Worm (Caenorhabditis elegans): Measurements from ENCODE around the gene shw-3.

Gene shw-3

ce11 chrV:12988256-12988655 is 1.3 kb upstream of the shw-3 start, which contains the start of gene F15B9.8:
F15B9.8 (plus strand) TSS chrV:12988556.
- TF ChIP-seq R02D3.7 (tag; optimal IDR thresholded peaks at IDR 0.05) (no peak), lsy-12 (tag; optimal IDR thresholded peaks at IDR 0.05) (no peak), elt-1 (tag; optimal IDR thresholded peaks at IDR 0.05) (no peak), ama-1 (optimal IDR thresholded peaks at IDR 0.05) (no peak), jun-1 (tag; optimal IDR thresholded peaks at IDR 0.05) (no peak), hmg-11 (tag; optimal IDR thresholded peaks at IDR 0.05) (no peak)

- TF ChIP-seq daf-12 (tag; optimal IDR thresholded peaks at IDR 0.05) (no peak), mdl-1 (tag; optimal IDR thresholded peaks at IDR 0.05) (no peak)
Measured at ce11 chrV:12974047-12974446, 12.9 kb downstream of the shw-3 start.

- TF ChIP-seq pha-4 (tag; optimal IDR thresholded peaks at IDR 0.05) (peak; percentile 59), pqm-1 (tag; optimal IDR thresholded peaks at IDR 0.05) (no peak), hmg-11 (tag; optimal IDR thresholded peaks at IDR 0.05) (peak; percentile 48), nfya-1 (tag; optimal IDR thresholded peaks at IDR 0.05; ENCODE audit: insufficient read depth) (peak; percentile 45), lin-15B (tag; optimal IDR thresholded peaks at IDR 0.05) (peak; percentile 35), lin-39 (tag; optimal IDR thresholded peaks at IDR 0.05) (no peak)
Measured at ce11 chrV:12970575-12971160, 16.3 kb downstream of the shw-3 start, which contains the start of gene pnn-1. pnn-1 (plus strand) TSS chrV:12971110.

ce11 chrV:12968555-12968954 is 18.4 kb downstream of the shw-3 start, which contains the start of gene lin-46:
lin-46 (plus strand) TSS chrV:12968855.
- peak; percentile 67 for TF ChIP-seq nhr-25 (tag; optimal IDR thresholded peaks at IDR 0.05)
- no peak for TF ChIP-seq fkh-2 (tag; optimal IDR thresholded peaks at IDR 0.05)

- TF ChIP-seq nfya-1 (tag; optimal IDR thresholded peaks at IDR 0.05; ENCODE audit: insufficient read depth): peak; percentile 66
- peak; percentile 24 for TF ChIP-seq snpc-4 (tag; optimal IDR thresholded peaks at IDR 0.05)
- TF ChIP-seq nhr-43 (tag; optimal IDR thresholded peaks at IDR 0.05; ENCODE audit: poor library complexity, severe bottlenecking): peak; percentile 19
- peak; percentile 40 for TF ChIP-seq pha-4 (tag; optimal IDR thresholded peaks at IDR 0.05)
- peak; percentile 23 for TF ChIP-seq nhr-25 (tag; optimal IDR thresholded peaks at IDR 0.05)
- TF ChIP-seq elt-2 (tag; optimal IDR thresholded peaks at IDR 0.05): peak; percentile 65
- peak; percentile 68 for TF ChIP-seq hmg-11 (tag; optimal IDR thresholded peaks at IDR 0.05)
- peak; percentile 2 for TF ChIP-seq pqm-1 (tag; optimal IDR thresholded peaks at IDR 0.05)
- peak; percentile 5 for TF ChIP-seq tbx-2 (tag; optimal IDR thresholded peaks at IDR 0.05)
- TF ChIP-seq lin-15B (tag; optimal IDR thresholded peaks at IDR 0.05): peak; percentile 75
- peak; percentile 58 for TF ChIP-seq lsy-12 (tag; optimal IDR thresholded peaks at IDR 0.05)
Measured at ce11 chrV:12967925-12968327, 19.0 kb downstream of the shw-3 start, which contains the start of gene R186.8. R186.8 (minus strand) TSS chrV:12967982.

- TF ChIP-seq elt-3 (tag; optimal IDR thresholded peaks at IDR 0.05) (no peak), nhr-67 (tag; optimal IDR thresholded peaks at IDR 0.05) (no peak), nhr-43 (tag; optimal IDR thresholded peaks at IDR 0.05; ENCODE audit: poor library complexity, severe bottlenecking) (no peak), pha-4 (tag; optimal IDR thresholded peaks at IDR 0.05) (no peak), nhr-12 (tag; optimal IDR thresholded peaks at IDR 0.05) (no peak), nhr-237 (tag; optimal IDR thresholded peaks at IDR 0.05) (no peak), R02D3.7 (tag; optimal IDR thresholded peaks at IDR 0.05) (no peak), nfya-1 (tag; optimal IDR thresholded peaks at IDR 0.05; ENCODE audit: insufficient read depth) (no peak), ZK546.5 (tag; optimal IDR thresholded peaks at IDR 0.05) (no peak), egl-27 (tag; optimal IDR thresholded peaks at IDR 0.05) (no peak), daf-12 (tag; optimal IDR thresholded peaks at IDR 0.05) (no peak), lin-39 (tag; optimal IDR thresholded peaks at IDR 0.05) (no peak), ama-1 (optimal IDR thresholded peaks at IDR 0.05) (no peak), pqm-1 (tag; optimal IDR thresholded peaks at IDR 0.05) (no peak)
Measured at ce11 chrV:12967110-12967509, 19.9 kb downstream of the shw-3 start, which contains the start of gene R186.3. R186.3 (minus strand) TSS chrV:12967210.

ce11 chrV:12964076-12964475 is 22.9 kb downstream of the shw-3 start, which contains the start of gene srd-35:
srd-35 (plus strand) TSS chrV:12964376.
- TF ChIP-seq fkh-10 (GFP tag; optimal IDR thresholded peaks at IDR 0.05) (no peak), nhr-25 (tag; optimal IDR thresholded peaks at IDR 0.05) (no peak), hmg-11 (tag; optimal IDR thresholded peaks at IDR 0.05) (no peak), lsy-12 (tag; optimal IDR thresholded peaks at IDR 0.05) (no peak), mdl-1 (tag; optimal IDR thresholded peaks at IDR 0.05) (no peak), zag-1 (tag; optimal IDR thresholded peaks at IDR 0.05) (no peak), daf-12 (tag; optimal IDR thresholded peaks at IDR 0.05) (no peak), tbx-2 (tag; optimal IDR thresholded peaks at IDR 0.05) (no peak), unc-62 (GFP tag; optimal IDR thresholded peaks at IDR 0.05) (no peak), ceh-16 (tag; optimal IDR thresholded peaks at IDR 0.05) (no peak), R02D3.7 (tag; optimal IDR thresholded peaks at IDR 0.05) (no peak), nhr-11 (tag; optimal IDR thresholded peaks at IDR 0.05) (no peak), unc-39 (tag; optimal IDR thresholded peaks at IDR 0.05) (no peak), nhr-28 (tag; optimal IDR thresholded peaks at IDR 0.05) (no peak), jun-1 (tag; optimal IDR thresholded peaks at IDR 0.05) (no peak), ztf-11 (tag; optimal IDR thresholded peaks at IDR 0.05) (no peak), sea-2 (GFP tag; optimal IDR thresholded peaks at IDR 0.05) (no peak), nhr-76 (tag; optimal IDR thresholded peaks at IDR 0.05) (no peak), ceh-82 (tag; optimal IDR thresholded peaks at IDR 0.05) (no peak), fkh-2 (tag; optimal IDR thresholded peaks at IDR 0.05) (no peak)

Measured in whole organism, L3 larva.